Fruit fly (Drosophila melanogaster): Measurements from ENCODE around the gene CG33922.

CG33922 gene

dm6 chr2L:1367696-1368095, 23.7 kb upstream of the CG33922 start, which contains the start of gene CG14346:
Gene CG14346 (plus strand): TSS chr2L:1367996.
- TF ChIP-seq Snoo (tag; optimal IDR thresholded peaks at IDR 0.05) (no peak), CG17806 (tag; optimal IDR thresholded peaks at IDR 0.05) (no peak), D1 (tag; optimal IDR thresholded peaks at IDR 0.05) (no peak), CG9948 (tag; optimal IDR thresholded peaks at IDR 0.05) (no peak), CG13204 (GFP tag; optimal IDR thresholded peaks at IDR 0.05) (no peak), CG8301 (tag; optimal IDR thresholded peaks at IDR 0.05) (no peak), CG10348 (GFP tag; IDR thresholded peaks at IDR 0.05) (no peak), CG4496 (GFP tag; IDR thresholded peaks at IDR 0.05) (no peak), gl (tag; optimal IDR thresholded peaks at IDR 0.05) (no peak), Pif1A (GFP tag; optimal IDR thresholded peaks at IDR 0.05) (no peak), CG12605 (GFP tag; IDR thresholded peaks at IDR 0.05) (no peak), CG32121 (GFP tag; IDR thresholded peaks at IDR 0.05) (no peak), EcR (GFP tag; optimal IDR thresholded peaks at IDR 0.05) (no peak), Pif1B (GFP tag; optimal IDR thresholded peaks at IDR 0.05) (no peak), CG14655 (GFP tag; optimal IDR thresholded peaks at IDR 0.05) (no peak), CG34367 (tag; optimal IDR thresholded peaks at IDR 0.05) (no peak), CG15710 (tag; optimal IDR thresholded peaks at IDR 0.05) (no peak), CG8159 (tag; optimal IDR thresholded peaks at IDR 0.05) (no peak)

DNA sequence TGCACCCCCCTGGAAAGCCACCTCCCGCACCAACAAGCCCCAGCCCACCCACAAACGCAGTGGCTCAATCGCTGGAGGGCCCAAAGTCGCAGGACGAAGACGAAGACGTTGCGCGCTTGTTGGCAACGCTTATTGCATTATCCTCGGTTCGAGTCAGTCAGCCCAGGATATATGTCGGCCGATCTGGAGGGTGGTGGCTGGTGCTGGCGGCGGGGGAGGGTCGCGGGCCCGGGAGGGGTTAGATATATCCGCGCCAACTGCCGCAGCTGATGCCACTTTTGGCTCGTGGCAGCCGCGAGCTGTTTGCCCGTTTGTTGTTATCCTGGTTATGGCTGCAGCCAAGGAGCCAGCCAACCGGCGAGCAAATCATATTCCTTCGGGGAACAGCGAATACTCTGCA, 21.1 kb upstream of the CG33922 start:
- TF ChIP-seq EcR (GFP tag; optimal IDR thresholded peaks at IDR 0.05): no peak
- no peak for TF ChIP-seq Snoo (tag; optimal IDR thresholded peaks at IDR 0.05)
- no peak for TF ChIP-seq CG32121 (GFP tag; IDR thresholded peaks at IDR 0.05)
- TF ChIP-seq CG4496 (GFP tag; IDR thresholded peaks at IDR 0.05): no peak
- TF ChIP-seq CG15710 (tag; optimal IDR thresholded peaks at IDR 0.05): no peak
- TF ChIP-seq fd96Ca (GFP tag; IDR thresholded peaks at IDR 0.05): no peak

dm6 chr2L:1361771-1362632, 18.0 kb upstream of the CG33922 start, which contains the start of gene NLaz:
Gene NLaz (minus strand): TSS chr2L:1361821.
- no peak for TF ChIP-seq CG17806 (tag; optimal IDR thresholded peaks at IDR 0.05)
- no peak for TF ChIP-seq CG12605 (GFP tag; IDR thresholded peaks at IDR 0.05)
- no peak for TF ChIP-seq CG9948 (tag; optimal IDR thresholded peaks at IDR 0.05)
- TF ChIP-seq CG10348 (GFP tag; IDR thresholded peaks at IDR 0.05): no peak
- TF ChIP-seq EcR (GFP tag; optimal IDR thresholded peaks at IDR 0.05): peak; percentile 75
- TF ChIP-seq CG8159 (tag; optimal IDR thresholded peaks at IDR 0.05): peak; percentile 0
- no peak for TF ChIP-seq CG32121 (GFP tag; IDR thresholded peaks at IDR 0.05)
- TF ChIP-seq rn (GFP tag; IDR thresholded peaks at IDR 0.05): no peak

DNA sequence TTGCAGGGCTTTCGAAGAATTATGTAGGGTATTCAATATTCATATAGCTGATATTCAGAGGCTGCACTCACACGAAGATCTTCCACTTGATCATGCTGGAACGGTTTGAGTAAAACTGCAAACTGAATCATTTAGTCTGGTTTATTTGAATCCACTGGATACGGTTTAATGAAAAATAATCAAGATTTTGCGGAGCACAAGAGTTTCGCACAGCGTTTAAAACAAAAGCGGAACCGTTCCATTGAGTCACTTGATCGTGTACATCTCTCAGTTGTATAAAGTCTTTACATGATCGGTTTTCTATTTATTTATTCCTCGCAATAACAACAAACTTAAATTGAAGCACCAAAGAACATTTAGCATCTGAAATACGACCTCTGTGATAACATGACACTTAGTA, 15.7 kb upstream of the CG33922 start, which contains the start of gene CG31659:
CG31659 (minus strand) TSS at position 101 of the 400 bp plus-strand sequence.
- TF ChIP-seq fd96Ca (GFP tag; IDR thresholded peaks at IDR 0.05): no peak
- no peak for TF ChIP-seq CG9948 (tag; optimal IDR thresholded peaks at IDR 0.05)

dm6 chr2L:1355824-1356223, 11.9 kb upstream of the CG33922 start, which contains the start of gene CG5565:
Gene CG5565 (minus strand): TSS chr2L:1355924.
- no peak for TF ChIP-seq Pif1A (GFP tag; optimal IDR thresholded peaks at IDR 0.05)
- no peak for TF ChIP-seq Pif1B (GFP tag; optimal IDR thresholded peaks at IDR 0.05)
- no peak for TF ChIP-seq EcR (GFP tag; optimal IDR thresholded peaks at IDR 0.05)
- TF ChIP-seq CG32121 (GFP tag; IDR thresholded peaks at IDR 0.05): no peak
- no peak for TF ChIP-seq CG8301 (tag; optimal IDR thresholded peaks at IDR 0.05)
- no peak for TF ChIP-seq CG8159 (tag; optimal IDR thresholded peaks at IDR 0.05)
- TF ChIP-seq Snoo (tag; optimal IDR thresholded peaks at IDR 0.05): no peak
- no peak for TF ChIP-seq CG13204 (GFP tag; optimal IDR thresholded peaks at IDR 0.05)
- TF ChIP-seq CG12605 (GFP tag; IDR thresholded peaks at IDR 0.05): no peak
- no peak for TF ChIP-seq CG10348 (GFP tag; IDR thresholded peaks at IDR 0.05)
- TF ChIP-seq CG17806 (tag; optimal IDR thresholded peaks at IDR 0.05): no peak
- TF ChIP-seq CG15710 (tag; optimal IDR thresholded peaks at IDR 0.05): no peak
- no peak for TF ChIP-seq CG9948 (tag; optimal IDR thresholded peaks at IDR 0.05)
- TF ChIP-seq CG14655 (GFP tag; optimal IDR thresholded peaks at IDR 0.05): no peak

dm6 chr2L:1354819-1355218, 10.8 kb upstream of the CG33922 start, which contains the start of gene CG31924:
Gene CG31924 (minus strand): TSS chr2L:1354919.
- no peak for TF ChIP-seq Ets98B (GFP tag; IDR thresholded peaks at IDR 0.05)
- TF ChIP-seq CG4496 (GFP tag; IDR thresholded peaks at IDR 0.05): no peak
- no peak for TF ChIP-seq CG14655 (GFP tag; optimal IDR thresholded peaks at IDR 0.05)

DNA sequence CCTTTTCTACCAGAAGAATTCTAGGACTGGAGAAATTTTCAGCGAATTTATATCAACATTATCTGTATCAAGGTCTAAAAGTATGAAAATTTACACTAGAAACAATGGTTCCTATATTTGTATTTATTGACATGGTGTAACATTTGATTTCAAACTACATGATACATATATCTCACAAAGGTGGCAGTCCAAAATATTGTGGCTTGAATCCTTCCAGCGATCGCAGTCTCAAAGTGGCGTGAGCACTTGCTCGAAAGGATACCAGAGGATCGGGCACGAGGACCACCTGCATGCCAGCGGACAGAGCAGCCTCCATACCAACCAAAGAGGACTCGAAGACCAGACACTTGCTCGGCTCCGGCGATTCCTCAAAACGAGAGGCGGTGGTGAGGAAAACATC, 10.0 kb upstream of the CG33922 start, which contains the start of gene CG5561:
CG5561 (minus strand) TSS at position 101 of the 400 bp plus-strand sequence.
- no peak for TF ChIP-seq EcR (GFP tag; optimal IDR thresholded peaks at IDR 0.05)
- TF ChIP-seq CG4496 (GFP tag; IDR thresholded peaks at IDR 0.05): no peak
- TF ChIP-seq CG17806 (tag; optimal IDR thresholded peaks at IDR 0.05): no peak
- no peak for TF ChIP-seq CG15710 (tag; optimal IDR thresholded peaks at IDR 0.05)
- TF ChIP-seq CG32121 (GFP tag; IDR thresholded peaks at IDR 0.05): no peak
- no peak for TF ChIP-seq CG8301 (tag; optimal IDR thresholded peaks at IDR 0.05)
- TF ChIP-seq CG14655 (GFP tag; optimal IDR thresholded peaks at IDR 0.05): no peak
